Worm (Caenorhabditis elegans): ENCODE measurements around the gene srt-12.
"Not testable (repeated sequence)": the region's sequence is repeated elsewhere in the genome, so short reads cannot be mapped to it uniquely, and the experiment has no call there.

Gene srt-12

ce11 chrV:4219342-4219741, 23.0 kb downstream of the srt-12 start, which contains the start of gene nlp-9:
Gene nlp-9, plus strand, starts transcription at chrV:4219642.
- no peak for TF ChIP-seq unc-62 (GFP tag; optimal IDR thresholded peaks at IDR 0.05)

- no peak for TF ChIP-seq unc-62 (GFP tag; optimal IDR thresholded peaks at IDR 0.05)
Observed at ce11 chrV:4218268-4218667, 24.1 kb downstream of the srt-12 start.

ce11 chrV:4216902-4217301, 25.4 kb downstream of the srt-12 start:
- TF ChIP-seq unc-62 (GFP tag; optimal IDR thresholded peaks at IDR 0.05): no peak

- not testable (repeated sequence) for TF ChIP-seq unc-62 (GFP tag; optimal IDR thresholded peaks at IDR 0.05)
Observed at ce11 chrV:4215856-4216255, 26.5 kb downstream of the srt-12 start, which contains the start of gene H43I07.4. Gene H43I07.4, plus strand, starts transcription at chrV:4216156.

- no peak for TF ChIP-seq unc-62 (GFP tag; optimal IDR thresholded peaks at IDR 0.05)
Observed at ce11 chrV:4211521-4211920, 30.8 kb downstream of the srt-12 start.

ce11 chrV:4204421-4204820, 37.9 kb downstream of the srt-12 start, which contains the start of gene H43I07.1:
Gene H43I07.1, plus strand, starts transcription at chrV:4204721.
- no peak for TF ChIP-seq unc-62 (GFP tag; optimal IDR thresholded peaks at IDR 0.05)

- no peak for TF ChIP-seq unc-62 (GFP tag; optimal IDR thresholded peaks at IDR 0.05)
Observed at ce11 chrV:4199185-4199584, 43.1 kb downstream of the srt-12 start, which contains the start of gene rpac-40. Gene rpac-40, plus strand, starts transcription at chrV:4199485.

- no peak for TF ChIP-seq unc-62 (GFP tag; optimal IDR thresholded peaks at IDR 0.05)
Observed at ce11 chrV:4195283-4195682, 47.0 kb downstream of the srt-12 start, which contains the start of gene algn-5. Gene algn-5, plus strand, starts transcription at chrV:4195577.

ce11 chrV:4194587-4195211, 47.6 kb downstream of the srt-12 start, which contains the start of gene Y45G5AM.9:
Gene Y45G5AM.9, minus strand, starts transcription at chrV:4194637.
- no peak for TF ChIP-seq unc-62 (GFP tag; optimal IDR thresholded peaks at IDR 0.05)

ce11 chrV:4192688-4193471, 49.5 kb downstream of the srt-12 start:
- TF ChIP-seq unc-62 (GFP tag; optimal IDR thresholded peaks at IDR 0.05): no peak

Measured in whole organism, dauer.